Worm (Caenorhabditis elegans) whole organism, L4/young adult: ENCODE measurements around the gene Y25C1A.7.

ENCODE experiments used
- dao-5 ChIP-seq: sonication (generic microtip); optimal IDR thresholded peaks from 2 replicates; lab custom pipeline; 2016; ENCODE audit warnings: missing genotype, missing genetic modification characterization, moderate library complexity, missing compliant biosample characterization
- him-1 ChIP-seq: sonication (generic microtip); optimal IDR thresholded peaks from 2 replicates; lab custom pipeline; 2016; ENCODE audit warnings: missing genotype, missing genetic modification reagents, missing genetic modification characterization, missing compliant biosample characterization

ce11 chrII:3091268-3091667, 20.4 kb upstream of the Y25C1A.7 start, which contains the start of gene srg-21:
- no peak for TF ChIP-seq him-1 (tag; lab: Kevin White, UChicago)
- no peak for TF ChIP-seq dao-5 (tag; lab: Kevin White, UChicago)
